Fruit fly (Drosophila melanogaster) ovary, adult (tissue): ENCODE results near the gene CG12581.
A peak's percentile ranks its signal among the peaks of the same experiment; 100 is the strongest.
"Not testable (repeated sequence)": the region's sequence is repeated elsewhere in the genome, so short reads cannot be mapped to it uniquely, and the experiment has no call there.

Experiments used
- CG17801 ChIP-seq: fragments of 200-800 bp; optimal IDR thresholded peaks from 2 replicates; lab custom pipeline; 2019; ENCODE audit warnings: missing biosample characterization, mild to moderate bottlenecking, missing genetic modification characterization, moderate library complexity; ENCODE audit not compliant: partially characterized antibody

The CG12581 gene

DNA sequence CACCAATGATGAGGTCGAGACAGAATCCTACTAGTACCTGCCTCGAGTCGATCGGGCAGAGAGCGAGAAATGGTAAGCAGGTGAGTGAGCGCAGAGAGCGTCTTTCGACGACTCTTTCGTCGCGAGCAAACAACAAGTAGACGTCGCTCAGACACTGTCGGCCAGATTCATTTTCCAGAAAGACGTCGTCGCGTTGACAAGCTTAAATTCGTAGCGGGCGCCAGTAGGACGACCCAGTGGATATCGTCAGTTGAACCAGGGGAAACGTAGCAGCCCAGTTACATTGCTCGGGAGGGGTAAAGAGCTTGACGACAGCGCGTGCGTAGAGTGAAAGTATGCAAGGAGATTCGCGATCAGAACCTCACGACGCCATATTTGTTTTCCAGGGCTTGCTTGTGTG lies at the start of gene CG12581:
TSS of gene CG12581 (plus strand) at position 163 of the 400 bp plus-strand sequence.
- TF ChIP-seq CG17801 = no peak

DNA sequence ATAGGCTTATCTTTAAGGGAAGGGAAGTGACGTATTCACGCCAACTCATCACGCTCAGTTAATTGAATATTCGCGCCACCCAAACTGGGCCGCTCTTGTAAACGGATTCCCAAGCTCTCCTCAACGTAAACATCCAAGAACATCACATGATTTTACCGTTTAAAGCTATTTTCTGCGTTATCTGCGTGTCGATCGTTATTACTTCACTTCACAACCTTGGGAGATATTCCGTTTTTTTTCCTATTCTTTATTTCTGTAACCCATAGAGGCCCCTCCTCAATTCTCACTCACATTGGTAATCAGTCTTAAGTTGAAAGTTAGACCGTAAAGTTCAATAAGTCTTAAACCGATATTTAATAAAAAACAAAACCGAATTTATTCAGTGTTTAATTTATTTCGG lies 48.3 kb upstream of the CG12581 start, which contains the start of gene Gfat1:
TSS of gene Gfat1 (plus strand) at position 301 of the 400 bp plus-strand sequence.
- not testable (repeated sequence) for TF ChIP-seq CG17801

- TF ChIP-seq CG17801 = no peak
Measured at dm6 chr3R:4127505-4127904, 46.9 kb upstream of the CG12581 start.

DNA sequence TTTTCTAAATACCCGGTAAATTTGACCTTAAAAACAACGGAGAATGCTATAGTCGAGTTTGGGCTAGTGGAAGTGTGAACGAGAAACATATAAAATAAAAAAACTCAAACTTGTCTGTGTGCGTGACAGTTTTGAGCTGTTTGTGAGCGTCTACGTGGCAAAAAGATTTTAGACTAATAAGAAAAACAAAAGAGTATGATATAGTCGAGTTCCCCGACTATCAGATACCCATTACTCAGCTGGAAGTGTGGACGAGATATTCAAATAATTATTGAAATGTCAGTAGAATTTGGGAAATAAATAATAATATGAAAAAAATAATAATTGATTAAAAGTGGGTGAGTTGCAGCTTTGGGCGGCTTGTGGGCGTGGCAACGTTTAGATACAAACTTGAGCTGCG lies 46.1 kb upstream of the CG12581 start:
- TF ChIP-seq CG17801 = no peak

DNA sequence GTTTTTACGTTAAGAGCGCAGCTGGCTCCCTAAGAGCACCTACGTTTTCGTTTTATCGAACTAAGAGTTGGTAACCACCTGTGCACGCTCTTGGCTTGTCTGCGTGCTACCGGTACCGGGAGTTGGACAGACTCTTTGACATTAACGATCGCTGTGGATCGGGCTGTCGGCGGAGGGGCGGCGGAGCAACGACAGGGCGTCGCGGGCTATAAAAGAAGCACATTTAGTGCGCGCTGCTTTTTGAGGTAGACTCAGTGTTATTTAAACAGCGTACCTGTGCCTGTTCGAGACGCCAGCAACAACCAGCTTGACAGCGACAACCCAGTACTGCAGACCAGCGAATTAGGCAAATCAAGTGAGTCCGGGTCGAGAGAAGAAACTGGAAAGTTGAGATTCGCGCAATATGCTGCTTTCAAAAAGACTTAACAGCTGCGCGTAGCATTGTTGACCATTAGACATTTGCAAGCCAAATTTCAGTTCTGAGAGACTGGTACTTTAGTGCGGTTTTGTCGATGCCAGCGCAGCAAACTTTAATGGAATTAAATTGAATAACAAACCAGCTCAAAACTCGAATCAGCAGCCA lies 44.1 kb upstream of the CG12581 start:
- TF ChIP-seq CG17801 = no peak

- TF ChIP-seq CG17801 = no peak
Measured at dm6 chr3R:4162135-4162534, 12.3 kb upstream of the CG12581 start, which contains the start of gene CG40198. Gene CG40198 (minus strand): TSS chr3R:4162235.

dm6 chr3R:4174975-4175374 lies 543 bp downstream of the CG12581 start:
- TF ChIP-seq CG17801 = no peak

DNA sequence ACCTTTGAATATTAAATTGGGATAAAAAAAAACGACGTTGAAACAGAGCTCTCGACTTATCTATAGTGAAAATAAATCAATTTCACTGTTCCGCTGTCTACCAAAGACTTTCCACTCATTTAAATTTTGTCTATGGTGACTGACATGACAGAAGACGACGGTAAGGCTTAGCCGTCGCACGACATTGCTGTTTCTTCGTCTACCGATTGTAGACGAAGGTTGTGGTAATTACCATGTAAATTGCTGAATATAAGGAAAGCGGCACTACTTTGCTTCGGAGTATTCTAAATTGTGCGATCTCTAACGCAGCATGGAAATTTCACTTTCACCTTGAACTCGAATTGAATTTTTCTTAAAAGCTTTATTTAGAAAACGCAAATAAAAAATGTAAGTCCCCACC lies 2.3 kb downstream of the CG12581 start:
- no peak for TF ChIP-seq CG17801

dm6 chr3R:4178750-4179485 lies 4.5 kb downstream of the CG12581 start:
- no peak for TF ChIP-seq CG17801

DNA sequence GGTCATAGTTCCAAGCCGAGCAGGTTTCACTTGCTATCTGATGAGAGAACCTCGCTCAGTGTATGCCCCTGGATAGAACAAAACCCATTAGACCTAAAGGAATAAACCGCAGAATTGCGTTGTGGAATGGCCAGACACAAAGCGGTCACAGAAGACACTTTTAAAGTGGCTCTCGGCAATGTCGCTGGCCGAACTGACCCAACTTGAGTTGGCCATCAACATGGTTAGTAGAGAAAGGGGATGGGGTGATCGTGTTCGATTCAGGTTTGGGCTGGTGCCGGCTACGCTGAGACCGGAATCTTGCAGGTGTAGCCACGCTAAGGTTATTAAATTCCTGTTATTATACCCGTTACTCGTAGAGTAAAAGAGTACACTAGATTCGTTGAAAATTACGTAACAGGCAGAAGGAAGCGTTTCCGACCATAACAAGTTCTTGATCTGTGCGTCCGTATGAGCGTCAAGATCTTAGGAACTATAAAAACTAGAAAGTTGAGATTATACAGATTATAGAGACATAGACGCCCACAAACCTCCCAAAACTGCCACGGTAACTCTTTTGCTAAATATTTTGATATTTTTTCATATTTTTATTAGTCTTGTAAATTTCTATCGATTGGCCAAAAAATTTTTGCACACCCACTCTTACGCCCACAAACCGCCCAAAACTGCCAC lies 6.2 kb downstream of the CG12581 start:
- TF ChIP-seq CG17801 = no peak

DNA sequence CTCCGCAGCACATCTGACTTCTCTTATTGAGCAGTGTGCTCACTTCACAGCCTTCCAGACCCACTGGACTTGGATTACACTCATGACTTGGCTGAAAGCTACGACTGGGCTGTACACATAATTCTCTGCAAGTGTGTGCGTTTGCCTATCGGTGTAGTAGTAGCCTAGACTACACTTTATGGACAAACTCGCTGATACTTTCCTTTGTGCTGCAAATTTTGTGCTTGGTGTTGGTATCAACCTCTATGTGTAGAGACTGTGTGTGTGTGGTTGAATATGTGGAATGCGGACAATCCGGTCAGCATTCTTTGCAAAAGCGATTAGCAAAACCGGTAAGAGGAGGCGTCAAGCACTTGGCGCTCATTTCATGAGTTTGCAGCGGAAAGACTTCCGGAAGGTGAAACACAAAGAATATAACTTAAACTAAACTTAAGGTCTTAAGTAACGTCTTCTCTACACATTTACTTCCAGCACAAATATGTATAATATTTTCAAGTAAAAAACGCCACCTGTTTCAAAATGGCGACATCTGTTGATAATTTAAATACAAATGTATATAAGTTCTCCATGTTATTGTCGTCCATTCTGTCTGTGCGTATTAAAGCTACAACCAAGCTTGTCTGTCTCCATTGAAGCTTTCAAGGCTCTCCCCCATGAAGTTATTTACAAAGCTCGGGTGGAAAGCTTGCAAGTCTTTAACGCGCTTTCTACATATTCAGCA lies 12.5 kb downstream of the CG12581 start:
- TF ChIP-seq CG17801 = no peak

- TF ChIP-seq CG17801 = no peak
Measured at dm6 chr3R:4190160-4190559, 15.7 kb downstream of the CG12581 start, which contains the start of gene Dsk. Gene Dsk (minus strand): TSS chr3R:4190260.

dm6 chr3R:4197055-4197454 lies 22.6 kb downstream of the CG12581 start, which contains the start of gene beta-Man:
Gene beta-Man (plus strand): TSS chr3R:4197206.
- peak; percentile 76 for TF ChIP-seq CG17801

- TF ChIP-seq CG17801 = not testable (repeated sequence)
Measured at dm6 chr3R:4211483-4211882, 37.1 kb downstream of the CG12581 start, which contains the start of gene aux. Gene aux (plus strand): TSS chr3R:4211783.

DNA sequence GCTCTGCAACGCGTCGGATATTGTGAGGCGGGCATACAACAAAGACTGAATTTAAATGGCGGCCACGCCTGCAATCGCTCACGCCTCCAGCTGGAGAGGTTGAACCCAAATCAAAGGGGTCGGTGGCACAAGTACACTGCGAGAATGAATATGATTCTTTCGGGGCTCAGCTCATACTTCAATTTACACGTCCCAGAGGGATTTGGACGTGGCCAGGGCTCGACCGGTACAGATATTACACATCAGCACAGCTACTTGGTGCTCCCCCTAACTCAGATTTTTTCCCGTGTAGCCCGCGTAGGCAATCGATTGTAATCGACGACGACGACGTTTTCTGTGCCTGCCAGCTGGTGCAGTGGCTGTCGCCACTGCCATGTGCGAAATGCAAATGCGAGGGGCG lies 39.6 kb downstream of the CG12581 start:
- no peak for TF ChIP-seq CG17801

- no peak for TF ChIP-seq CG17801
Measured at dm6 chr3R:4214601-4215000, 40.2 kb downstream of the CG12581 start.
